Fruit fly (Drosophila melanogaster): Measurements from ENCODE around the gene CG13689.

The CG13689 gene

dm6 chr2L:568030-568429 is 34.6 kb upstream of the CG13689 start, which contains the start of the genes Nle and Sf3b1 (continued):
- TF ChIP-seq MTF-1 (GFP tag; optimal IDR thresholded peaks at IDR 0.05; ENCODE audit: borderline replicate concordance) (no peak), HLHmδ (GFP tag; optimal IDR thresholded peaks at IDR 0.05) (no peak), Mes4 (GFP tag; optimal IDR thresholded peaks at IDR 0.05) (peak; percentile 48), CG6175 (GFP tag; IDR thresholded peaks at IDR 0.05) (no peak), ci (GFP tag; IDR thresholded peaks at IDR 0.05) (0 out of 3 replicates have a peak, but pooled peaks have one; percentile 28), HLH54F (GFP tag; optimal IDR thresholded peaks at IDR 0.05) (peak; percentile 54), ind (GFP tag; optimal IDR thresholded peaks at IDR 0.05) (no peak), Dek (tag; optimal IDR thresholded peaks at IDR 0.05) (no peak), CG7745 (tag; optimal IDR thresholded peaks at IDR 0.05) (no peak), CG43689 (GFP tag; IDR thresholded peaks at IDR 0.05) (no peak), ac (GFP tag; optimal IDR thresholded peaks at IDR 0.05) (no peak), CG1647 (GFP tag; optimal IDR thresholded peaks at IDR 0.05) (peak; percentile 23), CG8359 (GFP tag; optimal IDR thresholded peaks at IDR 0.05; ENCODE audit: borderline replicate concordance) (no peak), Dip3 (GFP tag; optimal IDR thresholded peaks at IDR 0.05) (peak; percentile 38), CG18619 (GFP tag; optimal IDR thresholded peaks at IDR 0.05) (no peak), CG11085 (GFP tag; IDR thresholded peaks at IDR 0.05) (no peak), CTCF (GFP tag; optimal IDR thresholded peaks at IDR 0.05) (no peak), vvl (GFP tag; IDR thresholded peaks at IDR 0.05) (no peak), CG9727 (GFP tag; optimal IDR thresholded peaks at IDR 0.05) (peak; percentile 18), B-H1 (GFP tag; IDR thresholded peaks at IDR 0.05) (no peak), Vsx1 (GFP tag; optimal IDR thresholded peaks at IDR 0.05) (no peak), Dp (GFP tag; optimal IDR thresholded peaks at IDR 0.05) (peak; percentile 48), kah (GFP tag; optimal IDR thresholded peaks at IDR 0.05) (peak; percentile 87), lab (GFP tag; optimal IDR thresholded peaks at IDR 0.05) (no peak), Side (GFP tag; optimal IDR thresholded peaks at IDR 0.05) (peak; percentile 8), Bgb (GFP tag; IDR thresholded peaks at IDR 0.05; ENCODE audit: partially characterized antibody) (peak; percentile 89), Fer3 (tag; optimal IDR thresholded peaks at IDR 0.05) (peak; percentile 46), pfk (GFP tag; optimal IDR thresholded peaks at IDR 0.05) (no peak), salm (tag; optimal IDR thresholded peaks at IDR 0.05) (no peak), ems (GFP tag; optimal IDR thresholded peaks at IDR 0.05) (peak; percentile 24), hth (optimal IDR thresholded peaks at IDR 0.05) (no peak), Adf1 (GFP tag; IDR thresholded peaks at IDR 0.05) (peak; percentile 48), B-H2 (GFP tag; optimal IDR thresholded peaks at IDR 0.05) (no peak), vnd (GFP tag; IDR thresholded peaks at IDR 0.05; ENCODE audit: partially characterized antibody) (peak; percentile 95), CG12744 (GFP tag; optimal IDR thresholded peaks at IDR 0.05) (peak; percentile 27), CG5245 (GFP tag; optimal IDR thresholded peaks at IDR 0.05) (no peak), Rx (GFP tag; IDR thresholded peaks at IDR 0.05) (no peak), HHEX (GFP tag; optimal IDR thresholded peaks at IDR 0.05) (no peak), jigr1 (GFP tag; IDR thresholded peaks at IDR 0.05) (no peak), fu2 (GFP tag; optimal IDR thresholded peaks at IDR 0.05) (peak; percentile 19), ro (GFP tag; IDR thresholded peaks at IDR 0.05) (no peak), CG16815 (GFP tag; optimal IDR thresholded peaks at IDR 0.05) (no peak), CG11723 (GFP tag; optimal IDR thresholded peaks at IDR 0.05) (no peak), CG11696 (GFP tag; IDR thresholded peaks at IDR 0.05) (no peak), psq (GFP tag; optimal IDR thresholded peaks at IDR 0.05) (peak; percentile 48), sna (GFP tag; IDR thresholded peaks at IDR 0.05; ENCODE audit: partially characterized antibody) (peak; percentile 97), CG6689 (GFP tag; IDR thresholded peaks at IDR 0.05) (no peak), CG10147 (GFP tag; optimal IDR thresholded peaks at IDR 0.05) (no peak), CG3281 (GFP tag; optimal IDR thresholded peaks at IDR 0.05) (peak; percentile 55), sob (GFP tag; IDR thresholded peaks at IDR 0.05) (0 out of 2 replicates have a peak, but pooled peaks have one; percentile 20), schlank (tag; optimal IDR thresholded peaks at IDR 0.05) (no peak), fd102C (GFP tag; optimal IDR thresholded peaks at IDR 0.05) (no peak)

All from whole organism, embryonic.